Fruit fly (Drosophila melanogaster): ENCODE measurements around the gene VhaM9.7-a.

VhaM9.7-a gene

dm6 chr3L:4262384-4262783 lies at the start of gene VhaM9.7-a, which contains the start of gene CG11586 (continued):
- TF ChIP-seq row (GFP tag; IDR thresholded peaks at IDR 0.05) (peak; percentile 51), ind (GFP tag; optimal IDR thresholded peaks at IDR 0.05) (peak; percentile 25), H15 (GFP tag; IDR thresholded peaks at IDR 0.05) (no peak), kni (GFP tag; optimal IDR thresholded peaks at IDR 0.05) (no peak), tin (GFP tag; optimal IDR thresholded peaks at IDR 0.05) (peak; percentile 26), abd-A (tag; optimal IDR thresholded peaks at IDR 0.05) (peak; percentile 21), Scr (GFP tag; IDR thresholded peaks at IDR 0.05; ENCODE audit: partially characterized antibody) (peak; percentile 71), gce (GFP tag; IDR thresholded peaks at IDR 0.05) (no peak), vfl (GFP tag; optimal IDR thresholded peaks at IDR 0.05) (no peak), run (tag; optimal IDR thresholded peaks at IDR 0.05) (no peak), CoRest (tag; optimal IDR thresholded peaks at IDR 0.05) (peak; percentile 36), Dip3 (GFP tag; optimal IDR thresholded peaks at IDR 0.05) (no peak), dpn (GFP tag; optimal IDR thresholded peaks at IDR 0.05) (peak in 1 of 2 experiments; percentile 14), CG2116 (GFP tag; optimal IDR thresholded peaks at IDR 0.05) (peak; percentile 88), fu2 (GFP tag; optimal IDR thresholded peaks at IDR 0.05) (no peak), HmgZ (tag; optimal IDR thresholded peaks at IDR 0.05) (peak; percentile 40), al (GFP tag; IDR thresholded peaks at IDR 0.05) (no peak), CG11695 (GFP tag; IDR thresholded peaks at IDR 0.05) (no peak), Med (GFP tag) (peak; percentile 55), Abd-B (GFP tag; optimal IDR thresholded peaks at IDR 0.05) (peak; percentile 18), lola (GFP tag; optimal IDR thresholded peaks at IDR 0.05) (peak in 1 of 3 experiments; percentile 11), Bteb2 (GFP tag; optimal IDR thresholded peaks at IDR 0.05) (no peak), E2f2 (GFP tag; IDR thresholded peaks at IDR 0.05) (peak; percentile 60), Ets65A (GFP tag) (peak; percentile 82), Fer2 (tag; optimal IDR thresholded peaks at IDR 0.05) (no peak), Nf-YC (tag; optimal IDR thresholded peaks at IDR 0.05) (peak; percentile 22), CG31224 (GFP tag; IDR thresholded peaks at IDR 0.05) (no peak), Vsx1 (GFP tag; optimal IDR thresholded peaks at IDR 0.05) (peak; percentile 21), CG2712 (tag; optimal IDR thresholded peaks at IDR 0.05) (peak; percentile 40), p53 (GFP tag; optimal IDR thresholded peaks at IDR 0.05) (no peak), Hsf (GFP tag; optimal IDR thresholded peaks at IDR 0.05) (peak; percentile 14), dmrt11E (tag; optimal IDR thresholded peaks at IDR 0.05) (peak; percentile 8), sisA (GFP tag; IDR thresholded peaks at IDR 0.05) (no peak), CG15011 (GFP tag; optimal IDR thresholded peaks at IDR 0.05) (no peak), NC2β (GFP tag; optimal IDR thresholded peaks at IDR 0.05) (no peak), CG7839 (tag; optimal IDR thresholded peaks at IDR 0.05) (peak; percentile 26), CG6272 (GFP tag; IDR thresholded peaks at IDR 0.05) (no peak), CG1529 (GFP tag; optimal IDR thresholded peaks at IDR 0.05) (no peak), CG8388 (GFP tag; optimal IDR thresholded peaks at IDR 0.05) (peak; percentile 20), mld (GFP tag; IDR thresholded peaks at IDR 0.05; ENCODE audit: partially characterized antibody) (no peak), Lhr (GFP tag; optimal IDR thresholded peaks at IDR 0.05) (peak; percentile 31), Fer1 (GFP tag; optimal IDR thresholded peaks at IDR 0.05) (peak; percentile 10), unc-4 (GFP tag; IDR thresholded peaks at IDR 0.05; ENCODE audit: partially characterized antibody) (peak; percentile 62), chn (GFP tag; optimal IDR thresholded peaks at IDR 0.05) (no peak), CG10979 (tag; optimal IDR thresholded peaks at IDR 0.05) (no peak), CG1792 (GFP tag; optimal IDR thresholded peaks at IDR 0.05) (no peak), sens (GFP tag) (peak; percentile 74), schlank (tag; optimal IDR thresholded peaks at IDR 0.05) (no peak), Sin3A (optimal IDR thresholded peaks at IDR 0.05) (peak; percentile 19)
